Worm (Caenorhabditis elegans): ENCODE data around the gene Y110A2AL.10.

The Y110A2AL.10 gene

DNA sequence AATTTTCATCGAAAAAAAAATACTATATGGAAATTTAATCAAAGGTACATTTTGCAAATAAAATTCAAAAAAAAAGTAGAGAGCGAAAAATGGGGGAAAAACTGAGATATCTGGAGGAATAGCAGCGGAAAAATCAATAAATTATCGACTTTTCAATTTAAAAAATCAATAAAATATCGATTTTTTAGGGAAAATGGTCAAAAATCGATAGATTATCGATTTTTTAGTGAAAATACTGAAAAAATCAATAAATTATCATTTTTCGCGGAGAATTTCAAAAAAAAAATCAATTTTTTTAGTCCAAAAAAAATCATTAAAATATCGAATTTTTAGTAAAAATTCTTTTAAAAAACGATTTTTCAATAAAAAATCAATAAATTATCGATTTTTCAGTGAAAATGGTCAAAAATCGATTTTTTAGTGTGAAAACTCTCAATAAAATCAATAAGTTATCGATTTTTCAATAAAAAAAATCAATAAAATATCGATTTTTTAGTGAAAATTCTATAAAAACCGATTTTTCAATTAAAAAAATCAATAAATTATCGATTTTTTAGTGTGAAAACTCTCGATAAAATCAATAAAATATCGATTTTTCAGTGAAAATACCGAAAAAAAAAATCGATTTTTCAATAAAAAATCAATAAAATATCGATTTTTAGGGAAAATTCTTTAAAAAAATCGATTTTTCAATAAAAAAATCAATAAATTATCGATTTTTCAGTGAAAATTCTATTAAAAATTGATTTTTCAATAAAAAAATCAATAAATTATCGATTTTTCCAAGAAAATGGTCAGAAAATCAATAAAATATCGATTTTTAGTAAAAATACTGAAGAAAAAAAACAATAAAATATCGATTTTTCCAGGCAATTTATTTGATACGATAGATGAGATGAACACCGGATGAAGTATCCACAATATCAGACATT is 14.1 kb upstream of the Y110A2AL.10 start:
- TF ChIP-seq lsy-27 (tag; optimal IDR thresholded peaks at IDR 0.05; ENCODE audit: borderline replicate concordance, insufficient read depth), result no peak
- TF ChIP-seq dpff-1 (tag; optimal IDR thresholded peaks at IDR 0.05), result no peak
- no peak for TF ChIP-seq nfyb-1 (GFP tag; IDR thresholded peaks at IDR 0.05)
- no peak for TF ChIP-seq let-607 (tag; optimal IDR thresholded peaks at IDR 0.05)
- no peak for TF ChIP-seq madf-8 (GFP tag; conservative IDR thresholded peaks at IDR 0.05)
- no peak for TF ChIP-seq cebp-2 (GFP tag; IDR thresholded peaks at IDR 0.05)
- no peak for TF ChIP-seq atf-7 (tag; optimal IDR thresholded peaks at IDR 0.05)
- no peak for TF ChIP-seq ztf-6 (GFP tag; IDR thresholded peaks at IDR 0.05)
- no peak for TF ChIP-seq F39B2.1 (GFP tag; IDR thresholded peaks at IDR 0.05)
- TF ChIP-seq somi-1 (GFP tag; optimal IDR thresholded peaks at IDR 0.05), result no peak
- TF ChIP-seq hmg-1.2 (GFP tag; IDR thresholded peaks at IDR 0.05), result no peak
- TF ChIP-seq fkh-3 (tag; optimal IDR thresholded peaks at IDR 0.05), result no peak
- TF ChIP-seq ztf-26 (tag; optimal IDR thresholded peaks at IDR 0.05), result no peak
- TF ChIP-seq zim-3 (tag; optimal IDR thresholded peaks at IDR 0.05), result no peak
- no peak for TF ChIP-seq B0336.3 (GFP tag; IDR thresholded peaks at IDR 0.05)

DNA sequence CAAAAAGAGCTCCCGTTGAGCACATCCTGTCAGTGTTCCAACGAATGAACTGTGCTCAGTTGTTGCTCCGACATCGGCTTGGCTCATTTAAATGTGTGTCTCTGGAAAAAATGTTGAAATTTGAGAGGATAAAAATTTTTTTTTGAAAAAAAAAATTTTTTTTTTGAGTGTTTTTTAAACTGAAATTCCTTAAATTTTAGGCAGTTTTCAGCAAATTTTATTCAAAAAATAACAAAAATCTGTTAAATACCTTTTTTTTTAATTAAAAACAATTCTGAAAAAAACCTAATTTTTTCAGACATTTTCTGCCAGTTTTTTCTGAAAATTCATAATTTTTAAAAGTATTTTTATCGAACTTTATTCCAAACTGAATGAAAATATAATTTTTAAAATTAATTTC is 13.1 kb upstream of the Y110A2AL.10 start, which contains the start of gene pigw-1:
Gene pigw-1, minus strand, starts transcription at position 101 of the 400 bp plus-strand sequence.
- no peak for TF ChIP-seq ztf-22 (GFP tag; optimal IDR thresholded peaks at IDR 0.05)

DNA sequence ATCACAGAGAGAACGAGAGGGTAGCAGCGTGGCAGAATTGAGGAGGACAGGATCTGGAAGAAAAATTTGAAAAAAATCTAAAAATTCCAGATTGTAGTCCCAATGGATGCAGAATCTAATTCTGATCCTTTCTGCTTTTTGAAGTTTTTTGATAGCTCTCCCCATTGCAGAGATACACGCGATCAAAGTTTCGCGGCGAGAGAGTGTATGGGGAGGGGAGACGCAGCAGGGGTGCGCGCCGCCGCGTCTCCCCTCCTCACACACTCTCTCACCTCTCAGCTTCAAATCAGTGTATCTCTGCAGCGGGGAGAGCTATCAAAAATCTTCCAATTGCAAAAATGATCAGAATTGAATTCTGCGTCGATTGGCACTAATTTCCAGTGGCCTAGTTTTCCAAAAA is 9.4 kb upstream of the Y110A2AL.10 start:
- TF ChIP-seq him-1 (tag; optimal IDR thresholded peaks at IDR 0.05), result no peak
- TF ChIP-seq ztf-18 (tag; optimal IDR thresholded peaks at IDR 0.05), result no peak
- TF ChIP-seq B0019.2 (GFP tag; conservative IDR thresholded peaks at IDR 0.05), result no peak
- TF ChIP-seq hmg-20 (GFP tag; IDR thresholded peaks at IDR 0.05), result 0 out of 2 replicates have a peak, but pooled peaks have one; percentile 23
- TF ChIP-seq lag-1 (GFP tag; IDR thresholded peaks at IDR 0.05), result 0 out of 2 replicates have a peak, but pooled peaks have one; percentile 31
- no peak for TF ChIP-seq snpc-3.4 (tag; optimal IDR thresholded peaks at IDR 0.05)
- no peak for TF ChIP-seq snpc-4 (GFP tag; optimal IDR thresholded peaks at IDR 0.05)
- TF ChIP-seq snpc-4 (tag; optimal IDR thresholded peaks at IDR 0.05), result no peak
- no peak for TF ChIP-seq dpff-1 (tag; optimal IDR thresholded peaks at IDR 0.05)
- TF ChIP-seq hmg-1.2 (GFP tag; IDR thresholded peaks at IDR 0.05), result peak; percentile 81
- TF ChIP-seq nhr-120 (GFP tag; IDR thresholded peaks at IDR 0.05), result no peak
- TF ChIP-seq F49E8.2 (tag; optimal IDR thresholded peaks at IDR 0.05; ENCODE audit: insufficient read depth), result no peak
- TF ChIP-seq egrh-3 (GFP tag; IDR thresholded peaks at IDR 0.05), result peak; percentile 19

DNA sequence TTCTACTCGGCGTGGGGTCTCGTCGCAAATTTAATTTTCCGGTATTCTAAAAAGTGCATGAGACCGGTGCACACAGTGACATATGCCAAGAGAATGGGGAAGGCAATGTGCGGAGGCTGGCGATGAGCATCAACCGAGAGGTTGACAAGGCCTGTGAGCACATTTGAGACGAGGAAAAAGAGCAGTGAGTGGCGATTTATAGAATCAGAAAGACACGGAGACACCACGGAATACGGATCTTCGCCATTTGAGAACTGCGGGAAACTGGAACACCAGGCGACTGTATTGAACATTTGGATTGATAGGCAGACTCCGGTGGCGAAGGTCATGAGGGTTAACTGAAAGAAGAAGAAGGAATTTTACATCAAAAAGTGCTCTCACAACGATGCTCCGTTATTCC is 7.2 kb upstream of the Y110A2AL.10 start:
- no peak for TF ChIP-seq F22D6.2 (tag; optimal IDR thresholded peaks at IDR 0.05)
- no peak for TF ChIP-seq rpc-1 (optimal IDR thresholded peaks at IDR 0.05)
- no peak for TF ChIP-seq rpc-1 (tag; optimal IDR thresholded peaks at IDR 0.05)
- TF ChIP-seq cebp-1 (GFP tag; IDR thresholded peaks at IDR 0.05), result no peak
- no peak for TF ChIP-seq cebp-1 (tag; optimal IDR thresholded peaks at IDR 0.05)
- no peak for TF ChIP-seq hsf-1 (GFP tag; IDR thresholded peaks at IDR 0.05)
- no peak for TF ChIP-seq bed-1 (GFP tag; IDR thresholded peaks at IDR 0.05)
- TF ChIP-seq C17E4.6 (GFP tag; IDR thresholded peaks at IDR 0.05), result no peak
- no peak for TF ChIP-seq ceh-91 (GFP tag; IDR thresholded peaks at IDR 0.05)
- no peak for TF ChIP-seq nhr-80 (tag; optimal IDR thresholded peaks at IDR 0.05)
- TF ChIP-seq ztf-26 (tag; optimal IDR thresholded peaks at IDR 0.05), result no peak
- TF ChIP-seq zfh-2 (GFP tag; conservative IDR thresholded peaks at IDR 0.05), result no peak
- no peak for TF ChIP-seq K11D2.4 (GFP tag; IDR thresholded peaks at IDR 0.05)
- TF ChIP-seq mes-4 (tag; optimal IDR thresholded peaks at IDR 0.05), result no peak
- TF ChIP-seq akir-1 (GFP tag; optimal IDR thresholded peaks at IDR 0.05), result no peak
- no peak for TF ChIP-seq bed-2 (GFP tag; IDR thresholded peaks at IDR 0.05)
- no peak for TF ChIP-seq K12H6.12 (tag; optimal IDR thresholded peaks at IDR 0.05)
- no peak for TF ChIP-seq lsy-27 (tag; optimal IDR thresholded peaks at IDR 0.05; ENCODE audit: borderline replicate concordance, insufficient read depth)

Data from whole organism, young adult.